Worm (Caenorhabditis elegans): Measurements from ENCODE around the gene srsx-29.

Gene srsx-29

DNA sequence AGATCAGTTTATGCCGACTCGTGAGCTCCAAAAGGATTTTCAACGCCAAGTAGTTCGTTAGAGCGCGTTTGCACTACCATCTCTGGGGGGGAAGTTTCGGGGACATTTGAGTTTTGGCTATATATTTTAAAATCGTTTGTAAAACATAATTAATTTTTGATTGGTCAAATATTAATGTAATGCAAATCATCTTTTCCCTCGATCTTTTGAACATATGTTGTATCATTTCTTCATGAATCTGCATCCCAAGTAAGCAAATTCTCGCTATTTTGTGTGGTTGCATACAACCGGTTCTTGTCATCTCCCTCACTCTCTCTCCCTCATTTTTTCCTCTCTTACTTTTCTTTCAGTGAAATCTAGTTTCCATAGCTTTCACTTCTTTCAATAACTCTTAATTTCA is 23.4 kb downstream of the srsx-29 start (continued):
- TF ChIP-seq attf-5 (GFP tag; optimal IDR thresholded peaks at IDR 0.05) (peak; percentile 44), ceh-27 (GFP tag; optimal IDR thresholded peaks at IDR 0.05) (peak; percentile 56), hmg-1.2 (GFP tag; IDR thresholded peaks at IDR 0.05) (peak; percentile 10; the same call in 1 of the 2 replicates), egl-18 (GFP tag; IDR thresholded peaks at IDR 0.05) (no peak), nhr-80 (tag; optimal IDR thresholded peaks at IDR 0.05) (peak; percentile 16), madf-6 (GFP tag; IDR thresholded peaks at IDR 0.05) (no peak; the same call in 1 of the 2 replicates), ztf-28 (GFP tag; IDR thresholded peaks at IDR 0.05) (no peak), Y56A3A.18 (GFP tag; IDR thresholded peaks at IDR 0.05) (no peak), bed-2 (GFP tag; IDR thresholded peaks at IDR 0.05) (no peak), lin-26 (GFP tag; IDR thresholded peaks at IDR 0.05) (no peak), ztf-18 (tag; optimal IDR thresholded peaks at IDR 0.05) (peak; percentile 30), aptf-2 (GFP tag; conservative IDR thresholded peaks at IDR 0.05) (no peak), nfyb-1 (GFP tag; IDR thresholded peaks at IDR 0.05) (no peak), pbrm-1 (GFP tag; IDR thresholded peaks at IDR 0.05) (no peak), pha-4 (tag; optimal IDR thresholded peaks at IDR 0.05) (no peak), ets-4 (GFP tag; optimal IDR thresholded peaks at IDR 0.05) (no peak), hlh-12 (tag; optimal IDR thresholded peaks at IDR 0.05) (no peak), hlh-26 (GFP tag; conservative IDR thresholded peaks at IDR 0.05) (no peak), tbp1 (GFP tag; optimal IDR thresholded peaks at IDR 0.05) (no peak), ceh-100 (GFP tag; IDR thresholded peaks at IDR 0.05) (peak; percentile 91), let-526 (GFP tag; IDR thresholded peaks at IDR 0.05) (no peak), ceh-40 (GFP tag; IDR thresholded peaks at IDR 0.05) (no peak), xnd-1 (tag; optimal IDR thresholded peaks at IDR 0.05) (no peak), nhr-120 (GFP tag; IDR thresholded peaks at IDR 0.05) (no peak), nhr-27 (tag; optimal IDR thresholded peaks at IDR 0.05) (no peak), C06A6.2 (GFP tag; conservative IDR thresholded peaks at IDR 0.05) (no peak), D2030.7 (GFP tag; IDR thresholded peaks at IDR 0.05) (no peak), dox-1 (GFP tag; IDR thresholded peaks at IDR 0.05) (peak; percentile 58; the same call in 1 of the 2 replicates), unc-62 (GFP tag; optimal IDR thresholded peaks at IDR 0.05) (no peak), lsy-27 (tag; optimal IDR thresholded peaks at IDR 0.05; ENCODE audit: borderline replicate concordance, insufficient read depth) (no peak), attf-6 (GFP tag; IDR thresholded peaks at IDR 0.05) (no peak), egrh-3 (GFP tag; IDR thresholded peaks at IDR 0.05) (no peak), Y79H2A.3 (GFP tag; conservative IDR thresholded peaks at IDR 0.05) (no peak)

DNA sequence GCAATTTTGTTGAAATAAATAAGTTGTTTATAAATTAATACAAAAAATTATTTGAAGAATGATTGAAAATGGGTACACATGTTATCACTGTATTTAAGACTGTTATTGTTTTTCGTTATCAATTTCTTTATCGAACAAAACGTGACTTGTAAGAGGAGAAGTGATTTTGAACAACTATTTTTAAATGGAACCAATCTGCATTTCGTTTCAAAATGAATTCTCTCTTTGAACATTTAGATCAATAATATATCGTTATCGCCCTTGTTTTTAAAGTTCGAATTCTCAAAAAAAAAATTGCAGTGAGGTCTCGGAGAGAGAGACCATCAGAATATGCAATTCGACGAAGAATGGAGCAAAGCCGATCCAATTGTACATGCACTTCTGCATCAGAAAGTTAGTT is 24.4 kb downstream of the srsx-29 start, which contains the start of gene cul-5:
Gene cul-5, plus strand, starts transcription at position 301 of the 400 bp plus-strand sequence.
- TF ChIP-seq egl-44 (GFP tag; IDR thresholded peaks at IDR 0.05) (no peak), sptf-2 (GFP tag; optimal IDR thresholded peaks at IDR 0.05) (no peak)

- no peak for TF ChIP-seq cebp-2 (GFP tag; IDR thresholded peaks at IDR 0.05)
- TF ChIP-seq hlh-12 (tag; optimal IDR thresholded peaks at IDR 0.05) = no peak
- no peak for TF ChIP-seq dox-1 (GFP tag; IDR thresholded peaks at IDR 0.05)
- TF ChIP-seq C06A6.2 (GFP tag; conservative IDR thresholded peaks at IDR 0.05) = no peak
- no peak for TF ChIP-seq Y53F4B.3 (GFP tag; IDR thresholded peaks at IDR 0.05)
- no peak for TF ChIP-seq nhr-90 (tag; optimal IDR thresholded peaks at IDR 0.05)
- no peak for TF ChIP-seq ztf-22 (GFP tag; optimal IDR thresholded peaks at IDR 0.05)
- no peak for TF ChIP-seq tbx-9 (tag; optimal IDR thresholded peaks at IDR 0.05; ENCODE audit: borderline replicate concordance)
- no peak for TF ChIP-seq unc-62 (GFP tag; optimal IDR thresholded peaks at IDR 0.05)
Observed at ce11 chrV:10182984-10183383, 28.2 kb downstream of the srsx-29 start, which contains the start of gene ZK856.4. Gene ZK856.4, plus strand, starts transcription at chrV:10183284.
